Worm (Caenorhabditis elegans): ENCODE measurements around the gene erfa-3.
A peak's percentile ranks its signal among the peaks of the same experiment; 100 is the strongest.

DNA sequence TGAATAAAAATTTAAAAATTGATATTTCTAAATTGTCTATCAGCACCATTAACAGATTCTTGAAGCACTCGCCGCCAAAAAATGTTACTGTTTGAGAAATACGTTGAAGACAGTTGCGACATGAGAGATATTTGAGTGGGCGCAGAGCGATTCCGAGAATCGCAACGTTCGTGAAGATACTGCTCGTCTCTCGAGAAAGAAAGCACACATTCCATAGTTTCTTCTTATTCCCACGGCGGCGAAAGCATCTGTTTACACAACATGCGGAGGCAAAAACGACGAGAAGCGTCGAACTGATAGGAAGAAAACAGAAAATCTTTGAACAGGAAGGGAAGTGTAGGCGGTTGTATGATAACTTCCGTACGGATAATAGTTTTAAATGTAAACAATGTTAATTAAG is 30.4 kb downstream of the erfa-3 start:
- peak; percentile 88 for TF ChIP-seq rnt-1 (tag; optimal IDR thresholded peaks at IDR 0.05)
- no peak for TF ChIP-seq hlh-17 (GFP tag; optimal IDR thresholded peaks at IDR 0.05; ENCODE audit: borderline replicate concordance)
- TF ChIP-seq efl-3 (GFP tag; optimal IDR thresholded peaks at IDR 0.05), result no peak
- no peak for TF ChIP-seq snpc-4 (tag; optimal IDR thresholded peaks at IDR 0.05)
- TF ChIP-seq lin-35 (GFP tag; optimal IDR thresholded peaks at IDR 0.05), result no peak
- TF ChIP-seq egl-27 (tag; optimal IDR thresholded peaks at IDR 0.05), result peak in 1 of 2 experiments; percentile 24
- TF ChIP-seq sup-37 (GFP tag; optimal IDR thresholded peaks at IDR 0.05), result peak; percentile 71
- TF ChIP-seq aly-2 (tag; optimal IDR thresholded peaks at IDR 0.05), result peak; percentile 96
- no peak for TF ChIP-seq fkh-10 (GFP tag; optimal IDR thresholded peaks at IDR 0.05)
- TF ChIP-seq dpl-1 (GFP tag; optimal IDR thresholded peaks at IDR 0.05), result no peak
